Fruit fly (Drosophila melanogaster) whole organism, embryonic: ENCODE measurements around the gene CG4658.

ENCODE experiments used
- Aef1 ChIP-seq: fragments of 200-800 bp; sonication (Bioruptor generic); IDR thresholded peaks from 3 replicates; pipeline ENCODE4 v1.3.6; 2022; ENCODE audit warnings: missing biosample characterization, missing genetic modification characterization
- Antp ChIP-seq: fragments of 200-800 bp; sonication (Bioruptor generic); optimal IDR thresholded peaks from 3 replicates; lab custom pipeline; 2016; ENCODE audit warnings: missing biosample characterization, missing genetic modification characterization
- Bgb ChIP-seq: fragments of 200-800 bp; sonication (Bioruptor generic); IDR thresholded peaks from 2 replicates; pipeline ENCODE4 v1.3.6; 2022; ENCODE audit warnings: missing biosample characterization, missing genetic modification characterization; ENCODE audit not compliant: partially characterized antibody
- CG12155 ChIP-seq: fragments of 200-800 bp; sonication (Bioruptor generic); optimal IDR thresholded peaks from 3 replicates; lab custom pipeline; 2016; ENCODE audit warnings: missing biosample characterization, missing genetic modification characterization
- CG14050 ChIP-seq: fragments of 200-800 bp; sonication (Bioruptor generic); IDR thresholded peaks from 3 replicates; pipeline ENCODE4 v1.3.6; 2022; ENCODE audit warnings: missing biosample characterization, missing genetic modification characterization
- CG17385 ChIP-seq: fragments of 200-800 bp; sonication (Bioruptor generic); optimal IDR thresholded peaks from 3 replicates; lab custom pipeline; 2018; ENCODE audit warnings: missing biosample characterization, mild to moderate bottlenecking, missing genetic modification characterization
- CG18619 ChIP-seq: fragments of 200-800 bp; sonication (Bioruptor generic); optimal IDR thresholded peaks from 3 replicates; lab custom pipeline; 2017; ENCODE audit warnings: missing biosample characterization, mild to moderate bottlenecking, missing genetic modification characterization
- CG2678 ChIP-seq: fragments of 200-800 bp; sonication (Bioruptor generic); optimal IDR thresholded peaks from 3 replicates; lab custom pipeline; 2019; ENCODE audit warnings: missing biosample characterization, mild to moderate bottlenecking, missing genetic modification characterization, moderate library complexity
- CG31224 ChIP-seq: fragments of 200-800 bp; sonication (Bioruptor generic); IDR thresholded peaks from 2 replicates; pipeline ENCODE4 v1.3.6; 2022; ENCODE audit warnings: missing biosample characterization, missing genetic modification characterization
- CG3847 ChIP-seq: fragments of 200-800 bp; sonication (Bioruptor generic); IDR thresholded peaks from 2 replicates; pipeline ENCODE4 v1.3.6; 2022; ENCODE audit warnings: missing biosample characterization, missing genetic modification characterization
- CG3995 ChIP-seq: fragments of 200-800 bp; sonication (Bioruptor generic); optimal IDR thresholded peaks from 3 replicates; lab custom pipeline; 2016; ENCODE audit warnings: missing biosample characterization, missing genetic modification characterization
- CG4360 ChIP-seq: fragments of 200-800 bp; sonication (Bioruptor generic); IDR thresholded peaks from 2 replicates; pipeline ENCODE4 v1.3.6; 2022; ENCODE audit warnings: missing biosample characterization, missing genetic modification characterization
- CG43689 ChIP-seq: fragments of 200-800 bp; sonication (Bioruptor generic); IDR thresholded peaks from 2 replicates; pipeline ENCODE4 v1.3.6; 2022; ENCODE audit warnings: missing biosample characterization, missing genetic modification characterization
- CG7963 ChIP-seq: fragments of 200-800 bp; sonication (Bioruptor generic); IDR thresholded peaks from 3 replicates; pipeline ENCODE4 v1.3.6; 2022; ENCODE audit warnings: missing biosample characterization, missing genetic modification characterization; ENCODE audit not compliant: partially characterized antibody
- CG7987 ChIP-seq: fragments of 200-800 bp; sonication (Bioruptor generic); optimal IDR thresholded peaks from 2 replicates; lab custom pipeline; 2018; ENCODE audit warnings: missing biosample characterization, mild to moderate bottlenecking, missing genetic modification characterization, moderate library complexity
- CG9215 ChIP-seq: fragments of 200-800 bp; sonication (Bioruptor generic); IDR thresholded peaks from 2 replicates; pipeline ENCODE4 v1.3.6; 2022; ENCODE audit warnings: missing biosample characterization, missing genetic modification characterization
- CG9817 ChIP-seq: fragments of 200-800 bp; sonication (Bioruptor generic); optimal IDR thresholded peaks from 2 replicates; lab custom pipeline; 2018; ENCODE audit warnings: missing biosample characterization, mild to moderate bottlenecking, missing genetic modification characterization, moderate library complexity
- CkIIα-i1 ChIP-seq: fragments of 200-800 bp; sonication (Bioruptor generic); IDR thresholded peaks from 2 replicates; pipeline ENCODE4 v1.3.6; 2022; ENCODE audit warnings: missing biosample characterization, missing genetic modification characterization
- Dad ChIP-seq: fragments of 200-800 bp; sonication (Bioruptor generic); optimal IDR thresholded peaks from 3 replicates; lab custom pipeline; 2016; ENCODE audit warnings: missing biosample characterization, missing genetic modification characterization
- Dp ChIP-seq: fragments of 200-800 bp; sonication (Bioruptor generic); optimal IDR thresholded peaks from 2 replicates; lab custom pipeline; 2018; ENCODE audit warnings: missing biosample characterization, mild to moderate bottlenecking, missing genetic modification characterization, moderate library complexity
- Drgx ChIP-seq: fragments of 200-800 bp; sonication (Bioruptor generic); IDR thresholded peaks from 2 replicates; pipeline ENCODE4 v1.3.6; 2022; ENCODE audit warnings: missing biosample characterization, missing genetic modification characterization
- Elba2 ChIP-seq: fragments of 200-800 bp; sonication (Bioruptor generic); optimal IDR thresholded peaks from 3 replicates; lab custom pipeline; 2016; ENCODE audit warnings: missing biosample characterization, missing genetic modification characterization
- Ets97D ChIP-seq: fragments of 200-800 bp; sonication (Bioruptor generic); optimal IDR thresholded peaks from 3 replicates; lab custom pipeline; 2016; ENCODE audit warnings: missing biosample characterization, missing genetic modification characterization
- GATAe ChIP-seq: fragments of 200-800 bp; sonication (Bioruptor generic); conservative IDR thresholded peaks from 2 replicates; pipeline ENCODE4 v1.3.6; 2022; ENCODE audit warnings: missing biosample characterization, missing genetic modification characterization
- HLH3B ChIP-seq: fragments of 200-800 bp; sonication (Bioruptor generic); IDR thresholded peaks from 2 replicates; pipeline ENCODE4 v1.3.6; 2022; ENCODE audit warnings: missing biosample characterization, missing genetic modification characterization
- Hr3 ChIP-seq: fragments of 200-800 bp; sonication (Bioruptor generic); optimal IDR thresholded peaks from 3 replicates; lab custom pipeline; 2016; ENCODE audit warnings: missing biosample characterization, missing genetic modification characterization
- Hsf ChIP-seq: fragments of 200-800 bp; sonication (Bioruptor generic); optimal IDR thresholded peaks from 3 replicates; lab custom pipeline; 2016; ENCODE audit warnings: missing biosample characterization, missing genetic modification characterization
- MBD-R2 ChIP-seq: fragments of 200-800 bp; sonication (Bioruptor generic); IDR thresholded peaks from 2 replicates; pipeline ENCODE4 v1.3.6; 2022; ENCODE audit warnings: missing biosample characterization, missing genetic modification characterization
- Mes4 ChIP-seq: fragments of 200-800 bp; sonication (Bioruptor generic); optimal IDR thresholded peaks from 2 replicates; lab custom pipeline; 2016; ENCODE audit warnings: missing biosample characterization, missing genetic modification characterization
- Neu2 ChIP-seq: fragments of 200-800 bp; sonication (Bioruptor generic); optimal IDR thresholded peaks from 3 replicates; lab custom pipeline; 2016; ENCODE audit warnings: missing biosample characterization, missing genetic modification characterization, borderline replicate concordance
- Sin3A ChIP-seq: fragments of >200 bp; optimal IDR thresholded peaks from 2 replicates; lab custom pipeline; 2018
- Six4 ChIP-seq: fragments of 200-800 bp; sonication (Bioruptor generic); optimal IDR thresholded peaks from 2 replicates; lab custom pipeline; 2016; ENCODE audit warnings: missing biosample characterization, missing genetic modification characterization
- ato ChIP-seq: fragments of 200-800 bp; sonication (Bioruptor generic); IDR thresholded peaks from 2 replicates; pipeline ENCODE4 v1.3.6; 2022; ENCODE audit warnings: missing biosample characterization, missing genetic modification characterization; ENCODE audit not compliant: partially characterized antibody
- bcd ChIP-seq: fragments of 200-800 bp; sonication (Bioruptor generic); optimal IDR thresholded peaks from 2 replicates; lab custom pipeline; 2017; ENCODE audit warnings: missing biosample characterization, mild to moderate bottlenecking, missing genetic modification characterization
- dati ChIP-seq: fragments of 200-800 bp; sonication (Bioruptor generic); IDR thresholded peaks from 2 replicates; pipeline ENCODE4 v1.3.6; 2022; ENCODE audit warnings: missing biosample characterization, missing genetic modification characterization
- dm ChIP-seq: fragments of 200-800 bp; sonication (Bioruptor generic); optimal IDR thresholded peaks from 3 replicates; lab custom pipeline; 2016; ENCODE audit warnings: missing biosample characterization, missing genetic modification characterization
- eve ChIP-seq, 2 experiments: fragments of >200 bp; optimal IDR thresholded peaks; 2 replicates each; lab custom pipeline; 2017; ENCODE audit warnings: missing biosample characterization in 2 of 2, missing genetic modification characterization in 2 of 2
- ewg ChIP-seq: fragments of 200-800 bp; sonication (Bioruptor generic); optimal IDR thresholded peaks from 3 replicates; lab custom pipeline; 2017; ENCODE audit warnings: mild to moderate bottlenecking, missing biosample characterization, missing genetic modification reagents, missing genetic modification characterization
- fru ChIP-seq: fragments of >200 bp; optimal IDR thresholded peaks from 2 replicates; lab custom pipeline; 2017
- gce ChIP-seq: fragments of 200-800 bp; sonication (Bioruptor generic); IDR thresholded peaks from 3 replicates; pipeline ENCODE4 v1.3.6; 2022; ENCODE audit warnings: missing biosample characterization, missing genetic modification characterization
- gro ChIP-seq: fragments of 200-800 bp; sonication (Bioruptor generic); optimal IDR thresholded peaks from 2 replicates; lab custom pipeline; 2016; ENCODE audit warnings: missing biosample characterization, missing genetic modification characterization
- her ChIP-seq: fragments of 200-800 bp; sonication (Bioruptor generic); optimal IDR thresholded peaks from 2 replicates; lab custom pipeline; 2016; ENCODE audit warnings: missing biosample characterization, missing genetic modification characterization
- lab ChIP-seq: fragments of 200-800 bp; sonication (Bioruptor generic); optimal IDR thresholded peaks from 3 replicates; lab custom pipeline; 2017; ENCODE audit warnings: missing biosample characterization, missing genetic modification characterization, mild to moderate bottlenecking, moderate library complexity, missing genetic modification reagents
- nau ChIP-seq: fragments of 200-800 bp; sonication (Bioruptor generic); optimal IDR thresholded peaks from 3 replicates; lab custom pipeline; 2017; ENCODE audit warnings: missing biosample characterization, mild to moderate bottlenecking, missing genetic modification characterization, missing genetic modification reagents
- row ChIP-seq: fragments of 200-800 bp; sonication (Bioruptor generic); IDR thresholded peaks from 3 replicates; pipeline ENCODE4 v1.3.6; 2022; ENCODE audit warnings: missing biosample characterization, missing genetic modification characterization
- run ChIP-seq: fragments of 200-800 bp; sonication (Bioruptor generic); optimal IDR thresholded peaks from 3 replicates; lab custom pipeline; 2018; ENCODE audit warnings: missing biosample characterization, mild to moderate bottlenecking, missing genetic modification characterization
- stc ChIP-seq: fragments of 200-800 bp; sonication (Bioruptor generic); IDR thresholded peaks from 2 replicates; pipeline ENCODE4 v1.3.6; 2022; ENCODE audit warnings: missing biosample characterization, missing genetic modification characterization
- stwl ChIP-seq: fragments of 200-800 bp; sonication (Bioruptor generic); optimal IDR thresholded peaks from 3 replicates; lab custom pipeline; 2018; ENCODE audit warnings: missing biosample characterization, mild to moderate bottlenecking, missing genetic modification characterization, moderate library complexity
- tap ChIP-seq: fragments of 200-800 bp; optimal IDR thresholded peaks from 3 replicates; lab custom pipeline; 2019; ENCODE audit warnings: missing biosample characterization, mild to moderate bottlenecking, missing genetic modification characterization, moderate library complexity
- toy ChIP-seq: fragments of 200-800 bp; sonication (Bioruptor generic); IDR thresholded peaks from 2 replicates; pipeline ENCODE4 v1.3.6; 2022; ENCODE audit warnings: missing biosample characterization, missing genetic modification characterization
- unpg ChIP-seq: fragments of 200-800 bp; sonication (Bioruptor generic); optimal IDR thresholded peaks from 3 replicates; lab custom pipeline; 2018; ENCODE audit warnings: missing biosample characterization, mild to moderate bottlenecking, missing genetic modification characterization, moderate library complexity

The CG4658 gene

dm6 chr2L:9938631-9939256 is 18.2 kb upstream of the CG4658 start, which contains the start of the genes Datp and CG4619 (continued):
- TF ChIP-seq row (GFP tag; lab: Robert Waterston, UW) (peak; percentile 61), dati (GFP tag; lab: Robert Waterston, UW) (no peak), Aef1 (GFP tag; lab: Robert Waterston, UW) (peak; percentile 59; the same call in 2 of the 3 replicates), CG3995 (peak; percentile 36), ato (no peak), HLH3B (0 out of 2 replicates have a peak, but pooled peaks have one; percentile 25), CG17385 (GFP tag; lab: Kevin White, UChicago) (peak; percentile 56), Mes4 (GFP tag; lab: Kevin White, UChicago) (no peak), CG43689 (GFP tag; lab: Robert Waterston, UW) (no peak), Antp (GFP tag; lab: Kevin White, UChicago) (peak; percentile 33), GATAe (GFP tag; lab: Robert Waterston, UW) (no peak), CkIIα-i1 (GFP tag; lab: Robert Waterston, UW) (no peak), lab (GFP tag; lab: Kevin White, UChicago) (peak; percentile 64), gro (peak; percentile 24), fru (no peak), Hsf (GFP tag; lab: Kevin White, UChicago) (peak; percentile 23), CG7987 (GFP tag; lab: Kevin White, UChicago) (peak; percentile 30), Bgb (GFP tag; lab: Robert Waterston, UW) (peak; percentile 8; the same call in 1 of the 2 replicates), CG7963 (no peak; the same call in 2 of the 3 replicates), nau (no peak), her (GFP tag; lab: Kevin White, UChicago) (peak; percentile 54), CG14050 (no peak; the same call in 2 of the 3 replicates), CG12155 (GFP tag; lab: Kevin White, UChicago) (peak; percentile 11), Ets97D (GFP tag; lab: Kevin White, UChicago) (peak; percentile 51), CG31224 (no peak), stwl (peak; percentile 78), Drgx (GFP tag; lab: Robert Waterston, UW) (peak; percentile 36; the same call in 1 of the 2 replicates), Dp (GFP tag; lab: Kevin White, UChicago) (peak; percentile 17), CG9817 (tag; lab: Kevin White, UChicago) (peak; percentile 39), stc (GFP tag; lab: Robert Waterston, UW) (no peak), CG3847 (GFP tag; lab: Robert Waterston, UW) (peak; percentile 83), eve (GFP tag; optimal IDR thresholded peaks at IDR 0.05; lab: Kevin White, UChicago) (no peak), Elba2 (GFP tag; lab: Kevin White, UChicago) (peak; percentile 61), MBD-R2 (GFP tag; lab: Robert Waterston, UW) (peak; percentile 93), ewg (GFP tag; lab: Kevin White, UChicago) (peak; percentile 0), toy (GFP tag; lab: Robert Waterston, UW) (no peak), run (no peak), dm (GFP tag; lab: Kevin White, UChicago) (peak; percentile 89), Dad (GFP tag; lab: Kevin White, UChicago) (peak; percentile 50), CG2678 (tag; lab: Kevin White, UChicago) (no peak), Six4 (GFP tag; lab: Kevin White, UChicago) (no peak), Sin3A (lab: Kevin White, UChicago) (peak; percentile 31), gce (GFP tag; lab: Robert Waterston, UW) (no peak), tap (tag; lab: Kevin White, UChicago) (no peak), Neu2 (GFP tag; lab: Kevin White, UChicago) (peak; percentile 50), bcd (GFP tag; lab: Kevin White, UChicago) (peak; percentile 30), CG18619 (GFP tag; lab: Kevin White, UChicago) (peak; percentile 54), Hr3 (GFP tag; lab: Kevin White, UChicago) (no peak), CG9215 (peak; percentile 38), CG4360 (GFP tag; lab: Robert Waterston, UW) (peak; percentile 64), unpg (GFP tag; lab: Kevin White, UChicago) (no peak)
